Fruit fly (Drosophila melanogaster): Measurements from ENCODE around the gene CG17129.

The CG17129 gene

dm6 chr3L:652637-653036 lies 27.5 kb downstream of the CG17129 start, which contains the start of gene CG3402 (continued):
- TF ChIP-seq br (optimal IDR thresholded peaks at IDR 0.05) (no peak), CG16813 (GFP tag; IDR thresholded peaks at IDR 0.05; ENCODE audit: partially characterized antibody) (peak; percentile 68), inv (GFP tag; IDR thresholded peaks at IDR 0.05; ENCODE audit: partially characterized antibody) (no peak; the same call in none of the 2 replicates), amos (GFP tag; IDR thresholded peaks at IDR 0.05; ENCODE audit: partially characterized antibody) (peak; percentile 74), kay (GFP tag; optimal IDR thresholded peaks at IDR 0.05) (no peak), pros (GFP tag; optimal IDR thresholded peaks at IDR 0.05) (no peak), CG11504 (tag; optimal IDR thresholded peaks at IDR 0.05) (peak; percentile 94), CG16779 (GFP tag; IDR thresholded peaks at IDR 0.05) (no peak), Bgb (GFP tag; IDR thresholded peaks at IDR 0.05; ENCODE audit: partially characterized antibody) (peak; percentile 73), Fer1 (GFP tag; optimal IDR thresholded peaks at IDR 0.05) (peak; percentile 7), B-H2 (GFP tag; optimal IDR thresholded peaks at IDR 0.05) (no peak), Dip3 (GFP tag; optimal IDR thresholded peaks at IDR 0.05) (no peak), CG17385 (GFP tag; optimal IDR thresholded peaks at IDR 0.05) (peak; percentile 98), dpn (GFP tag; optimal IDR thresholded peaks at IDR 0.05) (no peak), CG8290 (GFP tag; optimal IDR thresholded peaks at IDR 0.05) (no peak), CG8290 (tag; optimal IDR thresholded peaks at IDR 0.05) (no peak), Sry-δ (GFP tag; optimal IDR thresholded peaks at IDR 0.05) (peak; percentile 45), cg (GFP tag; optimal IDR thresholded peaks at IDR 0.05) (peak; percentile 75), CG7963 (GFP tag; IDR thresholded peaks at IDR 0.05; ENCODE audit: partially characterized antibody) (peak; percentile 62; the same call in 2 of the 3 replicates), CG34376 (GFP tag; optimal IDR thresholded peaks at IDR 0.05) (no peak), Scr (GFP tag; IDR thresholded peaks at IDR 0.05; ENCODE audit: partially characterized antibody) (peak; percentile 76), vnd (GFP tag; IDR thresholded peaks at IDR 0.05; ENCODE audit: partially characterized antibody) (peak; percentile 65), Opbp (GFP tag; IDR thresholded peaks at IDR 0.05; ENCODE audit: partially characterized antibody) (peak; percentile 68; the same call in 2 of the 3 replicates), gt (GFP tag; IDR thresholded peaks at IDR 0.05) (no peak), CG13287 (GFP tag; IDR thresholded peaks at IDR 0.05; ENCODE audit: partially characterized antibody) (peak; percentile 82), jing (GFP tag; optimal IDR thresholded peaks at IDR 0.05) (no peak), MESR4 (GFP tag; optimal IDR thresholded peaks at IDR 0.05) (peak; percentile 93), tna (GFP tag; IDR thresholded peaks at IDR 0.05; ENCODE audit: partially characterized antibody) (peak; percentile 75), Xbp1 (GFP tag; optimal IDR thresholded peaks at IDR 0.05) (no peak), ttk (GFP tag; IDR thresholded peaks at IDR 0.05) (no peak), Dp (GFP tag; optimal IDR thresholded peaks at IDR 0.05) (peak; percentile 79), luna (GFP tag; optimal IDR thresholded peaks at IDR 0.05) (no peak), mirr (GFP tag; optimal IDR thresholded peaks at IDR 0.05) (no peak), CG6254 (GFP tag; optimal IDR thresholded peaks at IDR 0.05) (no peak), Xrp1 (GFP tag; IDR thresholded peaks at IDR 0.05) (no peak), CG33213 (GFP tag; optimal IDR thresholded peaks at IDR 0.05) (no peak), ato (GFP tag; IDR thresholded peaks at IDR 0.05; ENCODE audit: partially characterized antibody) (0 out of 2 replicates have a peak, but pooled peaks have one; percentile 21), GATAe (GFP tag; conservative IDR thresholded peaks at IDR 0.05) (no peak), Dref (GFP tag; IDR thresholded peaks at IDR 0.05) (peak; percentile 84), gce (GFP tag; IDR thresholded peaks at IDR 0.05) (no peak), CG30020 (tag; optimal IDR thresholded peaks at IDR 0.05) (no peak), sug (tag; optimal IDR thresholded peaks at IDR 0.05) (peak; percentile 11), eve (GFP tag; optimal IDR thresholded peaks at IDR 0.05) (no peak), crp (GFP tag; optimal IDR thresholded peaks at IDR 0.05) (peak in 1 of 2 experiments; percentile 40), CG2129 (GFP tag; IDR thresholded peaks at IDR 0.05; ENCODE audit: partially characterized antibody) (0 out of 2 replicates have a peak, but pooled peaks have one; percentile 18), chinmo (GFP tag; IDR thresholded peaks at IDR 0.05; ENCODE audit: partially characterized antibody) (peak; percentile 77; the same call in 2 of the 4 replicates), D19A (tag; optimal IDR thresholded peaks at IDR 0.05) (no peak), mld (GFP tag; IDR thresholded peaks at IDR 0.05; ENCODE audit: partially characterized antibody) (peak; percentile 71; the same call in 2 of the 3 replicates), CG1832 (GFP tag; optimal IDR thresholded peaks at IDR 0.05) (no peak)
